Worm (Caenorhabditis elegans) whole organism, mixed stage, embryonic: ENCODE results near the gene rad-23.
A peak's percentile ranks its signal among the peaks of the same experiment; 100 is the strongest.

Experiments
- M03D4.4 ChIP-seq: sonication (generic microtip); optimal IDR thresholded peaks from 2 replicates; lab custom pipeline; 2017; ENCODE audit warnings: mild to moderate bottlenecking, missing genetic modification characterization, missing compliant biosample characterization
- bed-3 ChIP-seq: fragments of 200-800 bp; sonication (Bioruptor generic); optimal IDR thresholded peaks from 3 replicates; lab custom pipeline; 2018; ENCODE audit warnings: mild to moderate bottlenecking, missing genetic modification characterization, moderate library complexity, missing compliant biosample characterization
- blmp-1 ChIP-seq: fragments of 150-350 bp; optimal IDR thresholded peaks from 2 replicates; lab custom pipeline; 2014; ENCODE audit warnings: missing biosample characterization, missing genetic modification characterization
- ceh-39 ChIP-seq: fragments of 150-350 bp; optimal IDR thresholded peaks from 2 replicates; lab custom pipeline; 2014; ENCODE audit warnings: missing biosample characterization, missing genetic modification characterization
- ceh-43 ChIP-seq: fragments of 200-800 bp; sonication (Bioruptor generic); optimal IDR thresholded peaks from 2 replicates; lab custom pipeline; 2018; ENCODE audit warnings: mild to moderate bottlenecking, missing genetic modification characterization, moderate library complexity, missing compliant biosample characterization
- ces-1 ChIP-seq: fragments of 150-350 bp; optimal IDR thresholded peaks from 2 replicates; lab custom pipeline; 2014; ENCODE audit warnings: missing biosample characterization, missing genetic modification reagents, missing genetic modification characterization
- cnd-1 ChIP-seq: fragments of 200-800 bp; sonication (Bioruptor generic); optimal IDR thresholded peaks from 2 replicates; lab custom pipeline; 2018; ENCODE audit warnings: mild to moderate bottlenecking, missing genetic modification characterization, missing compliant biosample characterization
- drap-1 ChIP-seq: fragments of 200-800 bp; sonication (Bioruptor generic); optimal IDR thresholded peaks from 3 replicates; lab custom pipeline; 2018; ENCODE audit warnings: mild to moderate bottlenecking, missing genetic modification characterization, missing compliant biosample characterization
- elt-1 ChIP-seq: sonication (generic microtip); optimal IDR thresholded peaks from 2 replicates; lab custom pipeline; 2017; ENCODE audit warnings: missing genetic modification characterization, mild to moderate bottlenecking, missing compliant biosample characterization, antibody characterized with exemption, moderate library complexity, borderline replicate concordance; ENCODE audit not compliant: insufficient read depth
- elt-3 ChIP-seq: fragments of 150-350 bp; optimal IDR thresholded peaks from 2 replicates; lab custom pipeline; 2014; ENCODE audit warnings: missing biosample characterization, missing genetic modification characterization
- flh-1 ChIP-seq: fragments of 200-800 bp; sonication (Bioruptor generic); optimal IDR thresholded peaks from 2 replicates; lab custom pipeline; 2018; ENCODE audit warnings: mild to moderate bottlenecking, missing genetic modification characterization, moderate library complexity, missing compliant biosample characterization
- ham-2 ChIP-seq: fragments of 200-800 bp; sonication (Bioruptor generic); optimal IDR thresholded peaks from 2 replicates; lab custom pipeline; 2018; ENCODE audit warnings: mild to moderate bottlenecking, missing genetic modification characterization, missing compliant biosample characterization
- hlh-1 ChIP-seq: fragments of 150-350 bp; optimal IDR thresholded peaks from 2 replicates; lab custom pipeline; 2014; ENCODE audit warnings: missing biosample characterization, missing genetic modification reagents, missing genetic modification characterization
- lin-13 ChIP-seq: fragments of 150-350 bp; optimal IDR thresholded peaks from 2 replicates; lab custom pipeline; 2014; ENCODE audit warnings: missing biosample characterization, missing genetic modification characterization
- lin-32 ChIP-seq: fragments of 200-800 bp; sonication (Bioruptor generic); optimal IDR thresholded peaks from 2 replicates; lab custom pipeline; 2018; ENCODE audit warnings: mild to moderate bottlenecking, missing genetic modification characterization, missing compliant biosample characterization
- lsy-2 ChIP-seq: fragments of 150-350 bp; optimal IDR thresholded peaks from 2 replicates; lab custom pipeline; 2014; ENCODE audit warnings: missing biosample characterization, missing genetic modification characterization
- mab-5 ChIP-seq: fragments of 150-350 bp; optimal IDR thresholded peaks from 2 replicates; lab custom pipeline; 2014; ENCODE audit warnings: missing biosample characterization, missing genetic modification characterization
- mep-1 ChIP-seq: fragments of 150-350 bp; optimal IDR thresholded peaks from 2 replicates; lab custom pipeline; 2017; ENCODE audit warnings: missing biosample characterization, missing genetic modification reagents, missing genetic modification characterization, inconsistent platforms
- nhr-12 ChIP-seq: fragments of 150-350 bp; optimal IDR thresholded peaks from 2 replicates; lab custom pipeline; 2014; ENCODE audit warnings: missing biosample characterization, missing genetic modification characterization
- nhr-2 ChIP-seq: fragments of 150-350 bp; optimal IDR thresholded peaks from 2 replicates; lab custom pipeline; 2014; ENCODE audit warnings: missing biosample characterization, missing genetic modification characterization
- nhr-237 ChIP-seq: fragments of 150-350 bp; optimal IDR thresholded peaks from 2 replicates; lab custom pipeline; 2014; ENCODE audit warnings: missing biosample characterization, missing genetic modification characterization
- nhr-28 ChIP-seq: fragments of 150-350 bp; optimal IDR thresholded peaks from 2 replicates; lab custom pipeline; 2014; ENCODE audit warnings: missing biosample characterization, missing genetic modification characterization
- pha-4 ChIP-seq: fragments of 150-350 bp; optimal IDR thresholded peaks from 2 replicates; lab custom pipeline; 2018; ENCODE audit warnings: missing biosample characterization, missing genetic modification reagents, missing genetic modification characterization
- sem-2 ChIP-seq: fragments of 200-800 bp; sonication (Bioruptor generic); optimal IDR thresholded peaks from 2 replicates; lab custom pipeline; 2018; ENCODE audit warnings: mild to moderate bottlenecking, missing genetic modification characterization, missing compliant biosample characterization
- snpc-4 ChIP-seq: fragments of 150-350 bp; optimal IDR thresholded peaks from 2 replicates; lab custom pipeline; 2014; ENCODE audit warnings: missing biosample characterization, missing genetic modification characterization
- tbx-8 ChIP-seq: fragments of 200-800 bp; sonication (Bioruptor generic); optimal IDR thresholded peaks from 2 replicates; lab custom pipeline; 2018; ENCODE audit warnings: mild to moderate bottlenecking, missing genetic modification characterization, moderate library complexity, missing compliant biosample characterization
- unc-120 ChIP-seq: sonication (generic microtip); optimal IDR thresholded peaks from 2 replicates; lab custom pipeline; 2017; ENCODE audit warnings: missing genetic modification characterization, missing compliant biosample characterization; ENCODE audit not compliant: poor library complexity, severe bottlenecking
- unc-62 ChIP-seq: fragments of 150-350 bp; optimal IDR thresholded peaks from 2 replicates; lab custom pipeline; 2014; ENCODE audit warnings: missing biosample characterization, missing genetic modification reagents, missing genetic modification characterization
- zip-8 ChIP-seq: fragments of 150-350 bp; optimal IDR thresholded peaks from 2 replicates; lab custom pipeline; 2014; ENCODE audit warnings: missing biosample characterization, missing genetic modification characterization

rad-23 gene

ce11 chrII:11688011-11688410, 35.5 kb upstream of the rad-23 start:
- no peak for TF ChIP-seq lin-32 (GFP tag; lab: Kevin White, UChicago)
- no peak for TF ChIP-seq ceh-39 (tag; lab: Kevin White, UChicago)
- TF ChIP-seq nhr-12 (tag; lab: Kevin White, UChicago), result no peak
- TF ChIP-seq ces-1 (GFP tag; lab: Kevin White, UChicago), result peak; percentile 79
- peak; percentile 46 for TF ChIP-seq unc-120 (tag; lab: Kevin White, UChicago)
- TF ChIP-seq cnd-1 (tag; lab: Kevin White, UChicago), result peak; percentile 70

ce11 chrII:11685177-11685576, 32.6 kb upstream of the rad-23 start, which contains the start of gene C47D12.5:
Gene C47D12.5, minus strand, starts transcription at chrII:11685277.
- TF ChIP-seq nhr-237 (tag; lab: Kevin White, UChicago) (no peak), bed-3 (GFP tag; lab: Kevin White, UChicago) (no peak), hlh-1 (tag; lab: Kevin White, UChicago) (no peak), elt-3 (no peak), unc-62 (GFP tag; lab: Kevin White, UChicago) (no peak), lin-13 (tag; lab: Kevin White, UChicago) (no peak), mab-5 (tag; lab: Kevin White, UChicago) (no peak), tbx-8 (no peak), elt-1 (no peak), flh-1 (GFP tag; lab: Kevin White, UChicago) (no peak), nhr-28 (no peak), blmp-1 (tag; lab: Kevin White, UChicago) (no peak), ceh-43 (no peak), M03D4.4 (no peak)

ce11 chrII:11681136-11681824, 28.8 kb upstream of the rad-23 start, which contains the start of the genes sfxn-1.4 and C47D12.4:
Gene sfxn-1.4, minus strand, starts transcription at chrII:11681236.
Gene C47D12.4, plus strand, starts transcription at chrII:11681774.
- TF ChIP-seq mep-1 (no peak), ceh-39 (tag; lab: Kevin White, UChicago) (peak; percentile 1)

DNA sequence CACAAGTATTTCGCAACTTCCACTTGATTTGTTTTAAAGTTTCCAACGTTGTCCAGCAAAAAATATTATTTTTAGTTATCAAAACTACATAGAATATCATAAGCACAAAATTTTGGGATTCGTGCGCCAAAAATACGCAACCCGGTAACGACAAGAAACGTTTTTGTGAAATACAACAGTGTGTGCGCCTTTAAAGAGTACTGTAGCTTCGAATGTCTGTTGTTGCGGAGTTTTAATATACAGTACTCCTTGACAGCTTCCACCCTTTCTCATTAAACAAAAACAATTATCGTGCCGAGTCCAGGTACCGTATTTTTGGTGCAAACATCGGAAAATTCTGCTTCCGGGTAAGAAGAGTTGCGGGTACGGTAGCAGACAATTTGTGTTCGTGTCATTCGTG, 27.7 kb upstream of the rad-23 start:
- no peak for TF ChIP-seq lsy-2 (tag; lab: Kevin White, UChicago)
- TF ChIP-seq hlh-1 (tag; lab: Kevin White, UChicago), result no peak
- no peak for TF ChIP-seq snpc-4 (tag; lab: Kevin White, UChicago)
- no peak for TF ChIP-seq nhr-12 (tag; lab: Kevin White, UChicago)
- TF ChIP-seq ceh-39 (tag; lab: Kevin White, UChicago), result no peak
- TF ChIP-seq zip-8 (tag; lab: Kevin White, UChicago), result no peak
- TF ChIP-seq tbx-8, result no peak
- TF ChIP-seq unc-120 (tag; lab: Kevin White, UChicago), result no peak
- no peak for TF ChIP-seq mab-5 (tag; lab: Kevin White, UChicago)
- no peak for TF ChIP-seq blmp-1 (tag; lab: Kevin White, UChicago)
- TF ChIP-seq nhr-2, result no peak
- no peak for TF ChIP-seq elt-1

- no peak for TF ChIP-seq flh-1 (GFP tag; lab: Kevin White, UChicago)
- TF ChIP-seq nhr-28, result no peak
- TF ChIP-seq lin-13 (tag; lab: Kevin White, UChicago), result peak; percentile 72
- peak; percentile 49 for TF ChIP-seq pha-4 (tag; lab: Kevin White, UChicago)
- no peak for TF ChIP-seq nhr-2
- no peak for TF ChIP-seq lsy-2 (tag; lab: Kevin White, UChicago)
- TF ChIP-seq blmp-1 (tag; lab: Kevin White, UChicago), result no peak
- no peak for TF ChIP-seq mab-5 (tag; lab: Kevin White, UChicago)
Observed at ce11 chrII:11675877-11676473, 23.4 kb upstream of the rad-23 start, which contains the start of the genes trr-1 and C47D12.2. Gene trr-1, minus strand, starts transcription at chrII:11675927. Gene C47D12.2, plus strand, starts transcription at chrII:11676306.

- TF ChIP-seq ces-1 (GFP tag; lab: Kevin White, UChicago) (no peak), sem-2 (GFP tag; lab: Kevin White, UChicago) (no peak), lin-13 (tag; lab: Kevin White, UChicago) (no peak), nhr-2 (no peak), unc-120 (tag; lab: Kevin White, UChicago) (no peak), snpc-4 (tag; lab: Kevin White, UChicago) (no peak), nhr-237 (tag; lab: Kevin White, UChicago) (no peak), ham-2 (GFP tag; lab: Kevin White, UChicago) (no peak), nhr-28 (no peak), lin-32 (GFP tag; lab: Kevin White, UChicago) (no peak), drap-1 (no peak), cnd-1 (tag; lab: Kevin White, UChicago) (no peak), M03D4.4 (no peak), hlh-1 (tag; lab: Kevin White, UChicago) (no peak), nhr-12 (tag; lab: Kevin White, UChicago) (no peak)
Observed at ce11 chrII:11658854-11659253, 6.3 kb upstream of the rad-23 start.
